Fruit fly (Drosophila melanogaster): ENCODE results near the gene mtgo.
A peak's percentile ranks its signal among the peaks of the same experiment; 100 is the strongest.

Gene mtgo

DNA sequence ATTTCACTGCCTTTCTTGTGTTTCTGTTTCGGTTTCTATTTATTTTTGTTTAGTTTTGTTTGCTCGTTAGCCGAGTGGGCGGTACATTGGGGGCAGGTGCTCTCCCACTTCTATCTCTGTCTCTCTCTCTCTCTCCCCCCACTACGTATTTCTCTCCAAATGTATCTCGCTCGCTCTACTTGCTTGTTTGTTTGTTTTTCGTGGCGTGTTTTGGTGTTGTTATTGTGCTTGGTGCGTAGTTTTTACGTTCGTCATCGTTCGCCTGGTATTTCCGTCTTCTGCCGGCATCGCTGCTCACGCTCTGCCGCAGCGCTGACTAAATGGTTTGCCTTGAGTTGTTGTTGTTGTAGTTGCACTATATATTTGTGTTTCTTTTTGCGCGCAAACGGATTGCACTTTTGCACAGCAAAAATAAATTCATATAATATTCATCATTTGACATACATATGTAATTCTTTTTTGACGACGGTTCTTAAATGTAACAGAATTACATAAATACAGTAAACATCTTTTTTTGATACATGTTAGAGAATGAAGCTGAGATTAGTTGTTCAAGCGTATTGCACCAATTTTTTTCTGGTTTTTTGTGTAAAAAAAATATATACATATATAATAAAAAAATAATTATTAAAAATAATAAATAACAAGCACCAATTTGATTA lies 10.5 kb upstream of the mtgo start:
- TF ChIP-seq dl (GFP tag; optimal IDR thresholded peaks at IDR 0.05; ENCODE audit: insufficient read depth in 1 of 2, partially characterized antibody in 2 of 2) = peak in 1 of 2 experiments; percentile 15
- TF ChIP-seq Dif (GFP tag; optimal IDR thresholded peaks at IDR 0.05; ENCODE audit: partially characterized antibody) = no peak
- no peak for TF ChIP-seq fru (GFP tag; optimal IDR thresholded peaks at IDR 0.05)
- TF ChIP-seq pan (optimal IDR thresholded peaks at IDR 0.05) = no peak
- no peak for TF ChIP-seq Mio (GFP tag; optimal IDR thresholded peaks at IDR 0.05)
- no peak for TF ChIP-seq Hr78 (GFP tag; optimal IDR thresholded peaks at IDR 0.05)
- TF ChIP-seq sv (GFP tag; optimal IDR thresholded peaks at IDR 0.05) = no peak
- no peak for TF ChIP-seq ey (GFP tag; optimal IDR thresholded peaks at IDR 0.05)

DNA sequence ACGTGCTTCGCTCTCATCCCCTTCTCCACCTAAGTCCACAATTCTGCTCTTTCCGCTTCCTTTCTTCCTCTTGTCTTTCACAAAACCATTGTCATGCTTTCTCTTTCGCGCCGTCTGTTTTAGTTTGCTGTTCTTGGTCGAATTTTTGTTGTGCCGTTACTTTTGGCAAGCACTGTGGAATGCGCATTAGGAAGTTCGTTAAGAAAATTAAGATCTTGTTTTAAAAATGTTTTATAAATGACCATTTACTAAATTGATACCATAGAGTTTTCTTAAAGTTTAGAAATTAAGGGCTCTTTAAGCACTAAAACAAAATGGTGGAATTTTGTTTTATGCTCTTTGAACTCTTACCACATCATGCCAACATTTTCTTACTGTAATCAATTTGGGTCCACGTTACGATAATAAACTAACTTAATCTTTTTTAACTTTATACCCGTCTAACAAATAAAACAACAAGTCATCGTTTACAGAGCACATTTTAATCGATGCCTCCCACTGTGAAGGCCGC lies 9.7 kb upstream of the mtgo start:
- TF ChIP-seq brk (GFP tag; optimal IDR thresholded peaks at IDR 0.05) (no peak), GATAd (GFP tag; optimal IDR thresholded peaks at IDR 0.05) (no peak), Hr83 (GFP tag; optimal IDR thresholded peaks at IDR 0.05; ENCODE audit: poor library complexity, severe bottlenecking) (no peak), dmrt93B (GFP tag; optimal IDR thresholded peaks at IDR 0.05) (peak; percentile 19), jim (GFP tag; optimal IDR thresholded peaks at IDR 0.05) (no peak), CrebA (GFP tag; optimal IDR thresholded peaks at IDR 0.05; ENCODE audit: borderline replicate concordance) (no peak), lola (GFP tag; optimal IDR thresholded peaks at IDR 0.05) (no peak), Hnf4 (GFP tag; optimal IDR thresholded peaks at IDR 0.05) (no peak), Dfd (GFP tag; optimal IDR thresholded peaks at IDR 0.05) (no peak), Rel (GFP tag; optimal IDR thresholded peaks at IDR 0.05) (no peak), Rel (tag; optimal IDR thresholded peaks at IDR 0.05) (no peak), fru (GFP tag; optimal IDR thresholded peaks at IDR 0.05) (peak; percentile 69), Jra (GFP tag; optimal IDR thresholded peaks at IDR 0.05) (no peak), Abd-B (GFP tag; optimal IDR thresholded peaks at IDR 0.05) (no peak), psq (GFP tag; optimal IDR thresholded peaks at IDR 0.05) (peak; percentile 55), CG32264 (GFP tag; optimal IDR thresholded peaks at IDR 0.05) (no peak), h (GFP tag; optimal IDR thresholded peaks at IDR 0.05) (peak; percentile 47), tai (GFP tag; optimal IDR thresholded peaks at IDR 0.05) (no peak), Dif (GFP tag; optimal IDR thresholded peaks at IDR 0.05; ENCODE audit: partially characterized antibody) (no peak), foxo (GFP tag; optimal IDR thresholded peaks at IDR 0.05) (peak in 1 of 2 experiments; percentile 48), ey (GFP tag; optimal IDR thresholded peaks at IDR 0.05) (peak; percentile 60), rgr (GFP tag; optimal IDR thresholded peaks at IDR 0.05) (peak; percentile 62), br (GFP tag; optimal IDR thresholded peaks at IDR 0.05) (peak; percentile 24), dsf (GFP tag; optimal IDR thresholded peaks at IDR 0.05; ENCODE audit: borderline replicate concordance) (no peak), pan (optimal IDR thresholded peaks at IDR 0.05) (no peak), CG9705 (GFP tag; optimal IDR thresholded peaks at IDR 0.05) (no peak), woc (GFP tag; optimal IDR thresholded peaks at IDR 0.05) (peak; percentile 25), N (GFP tag; optimal IDR thresholded peaks at IDR 0.05) (no peak), HLH106 (tag; optimal IDR thresholded peaks at IDR 0.05) (peak; percentile 67), OdsH (GFP tag; optimal IDR thresholded peaks at IDR 0.05) (peak; percentile 34), Sp1 (GFP tag; optimal IDR thresholded peaks at IDR 0.05) (peak; percentile 49), sv (GFP tag; optimal IDR thresholded peaks at IDR 0.05) (no peak), Myc (optimal IDR thresholded peaks at IDR 0.05) (no peak)

dm6 chr2L:16535673-16536144 lies 9.1 kb upstream of the mtgo start:
- peak; percentile 45 for TF ChIP-seq woc (GFP tag; optimal IDR thresholded peaks at IDR 0.05)
- peak; percentile 89 for TF ChIP-seq rgr (GFP tag; optimal IDR thresholded peaks at IDR 0.05)
- peak; percentile 71 for TF ChIP-seq Hr83 (GFP tag; optimal IDR thresholded peaks at IDR 0.05; ENCODE audit: poor library complexity, severe bottlenecking)
- TF ChIP-seq Abd-B (GFP tag; optimal IDR thresholded peaks at IDR 0.05) = no peak
- no peak for TF ChIP-seq Hr78 (GFP tag; optimal IDR thresholded peaks at IDR 0.05)
- TF ChIP-seq pan (optimal IDR thresholded peaks at IDR 0.05) = no peak
- TF ChIP-seq lola (GFP tag; optimal IDR thresholded peaks at IDR 0.05) = no peak
- peak; percentile 69 for TF ChIP-seq tai (GFP tag; optimal IDR thresholded peaks at IDR 0.05)
- TF ChIP-seq N (GFP tag; optimal IDR thresholded peaks at IDR 0.05) = no peak
- TF ChIP-seq GATAd (GFP tag; optimal IDR thresholded peaks at IDR 0.05) = peak; percentile 38
- peak; percentile 79 for TF ChIP-seq h (GFP tag; optimal IDR thresholded peaks at IDR 0.05)
- no peak for TF ChIP-seq Myc (optimal IDR thresholded peaks at IDR 0.05)
- TF ChIP-seq dmrt93B (GFP tag; optimal IDR thresholded peaks at IDR 0.05) = peak; percentile 80
- TF ChIP-seq Sp1 (GFP tag; optimal IDR thresholded peaks at IDR 0.05) = peak; percentile 84
- peak; percentile 87 for TF ChIP-seq OdsH (GFP tag; optimal IDR thresholded peaks at IDR 0.05)
- TF ChIP-seq dsf (GFP tag; optimal IDR thresholded peaks at IDR 0.05; ENCODE audit: borderline replicate concordance) = no peak
- no peak for TF ChIP-seq jim (GFP tag; optimal IDR thresholded peaks at IDR 0.05)
- no peak for TF ChIP-seq Vsx2 (GFP tag; optimal IDR thresholded peaks at IDR 0.05; ENCODE audit: partially characterized antibody)
- TF ChIP-seq ey (GFP tag; optimal IDR thresholded peaks at IDR 0.05) = peak; percentile 84
- peak; percentile 79 for TF ChIP-seq psq (GFP tag; optimal IDR thresholded peaks at IDR 0.05)
- TF ChIP-seq CG32264 (GFP tag; optimal IDR thresholded peaks at IDR 0.05) = no peak
- TF ChIP-seq Dif (GFP tag; optimal IDR thresholded peaks at IDR 0.05; ENCODE audit: partially characterized antibody) = peak; percentile 82
- peak; percentile 44 for TF ChIP-seq CG9705 (GFP tag; optimal IDR thresholded peaks at IDR 0.05)
- peak; percentile 85 for TF ChIP-seq HLH106 (tag; optimal IDR thresholded peaks at IDR 0.05)
- TF ChIP-seq Mio (GFP tag; optimal IDR thresholded peaks at IDR 0.05) = no peak
- peak; percentile 85 for TF ChIP-seq br (GFP tag; optimal IDR thresholded peaks at IDR 0.05)
- TF ChIP-seq Hnf4 (GFP tag; optimal IDR thresholded peaks at IDR 0.05) = peak; percentile 80
- TF ChIP-seq brk (GFP tag; optimal IDR thresholded peaks at IDR 0.05) = peak; percentile 77
- TF ChIP-seq Jra (GFP tag; optimal IDR thresholded peaks at IDR 0.05) = peak; percentile 63
- peak; percentile 44 for TF ChIP-seq CrebA (GFP tag; optimal IDR thresholded peaks at IDR 0.05; ENCODE audit: borderline replicate concordance)
- peak; percentile 87 for TF ChIP-seq sv (GFP tag; optimal IDR thresholded peaks at IDR 0.05)
- peak; percentile 50 for TF ChIP-seq sage (GFP tag; optimal IDR thresholded peaks at IDR 0.05)
- TF ChIP-seq fru (GFP tag; optimal IDR thresholded peaks at IDR 0.05) = peak; percentile 89
- peak; percentile 23 to 80 for TF ChIP-seq dl (GFP tag; optimal IDR thresholded peaks at IDR 0.05; ENCODE audit: insufficient read depth in 1 of 2, partially characterized antibody in 2 of 2)
- peak; percentile 33 for TF ChIP-seq Rel (GFP tag; optimal IDR thresholded peaks at IDR 0.05)
- peak; percentile 30 for TF ChIP-seq Rel (tag; optimal IDR thresholded peaks at IDR 0.05)
- no peak for TF ChIP-seq Dfd (GFP tag; optimal IDR thresholded peaks at IDR 0.05)

Data from whole organism, wandering third instar larva.